Worm (Caenorhabditis elegans): ENCODE results near the gene nlp-13.

DNA sequence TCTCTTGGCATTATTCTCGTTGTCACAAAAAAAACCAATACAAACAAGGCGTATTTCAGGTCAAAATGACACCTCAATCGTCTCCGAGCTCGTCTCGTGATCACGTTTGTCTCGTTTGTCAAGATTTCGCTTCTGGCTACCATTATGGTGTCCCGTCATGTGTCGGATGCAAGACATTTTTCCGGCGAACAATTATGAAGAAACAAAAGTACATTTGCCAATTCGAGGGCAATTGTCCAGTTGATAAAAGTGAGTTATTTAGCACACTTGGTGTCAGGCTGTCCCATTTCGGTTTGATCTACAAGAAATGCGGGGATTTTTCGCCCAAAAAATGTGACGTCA lies 49.1 kb upstream of the nlp-13 start, which contains the start of gene nhr-114:
- no peak for TF ChIP-seq tab-1 (GFP tag; IDR thresholded peaks at IDR 0.05)
- TF ChIP-seq ztf-29 (GFP tag; IDR thresholded peaks at IDR 0.05) = no peak
- TF ChIP-seq med-1 (GFP tag; optimal IDR thresholded peaks at IDR 0.05; ENCODE audit: insufficient read depth) = no peak
- no peak for TF ChIP-seq klf-2 (GFP tag; conservative IDR thresholded peaks at IDR 0.05)
- TF ChIP-seq T22C8.4 (GFP tag; IDR thresholded peaks at IDR 0.05) = no peak
